Worm (Caenorhabditis elegans) whole organism, midembryonic: ENCODE data around the gene ech-3.

ENCODE experiments used
- T22C8.4 ChIP-seq: fragments of 200-800 bp; sonication (Bioruptor generic); IDR thresholded peaks from 2 replicates; pipeline ENCODE4 v1.3.6; 2022; ENCODE audit warnings: missing genetic modification characterization, missing compliant biosample characterization
- cog-1 ChIP-seq: sonication (generic microtip); optimal IDR thresholded peaks from 2 replicates; lab custom pipeline; 2016; ENCODE audit warnings: missing genetic modification characterization, missing compliant biosample characterization
- flt-1 ChIP-seq: fragments of 200-800 bp; sonication (Bioruptor generic); IDR thresholded peaks from 2 replicates; pipeline ENCODE4 v1.3.6; 2022; ENCODE audit warnings: missing genetic modification characterization, missing compliant biosample characterization
- med-1 ChIP-seq: sonication (generic microtip); optimal IDR thresholded peaks from 2 replicates; lab custom pipeline; 2017; ENCODE audit warnings: missing genetic modification characterization, mild to moderate bottlenecking, missing compliant biosample characterization, antibody characterized with exemption, missing genetic modification reagents; ENCODE audit not compliant: insufficient read depth
- ref-1 ChIP-seq: fragments of 200-800 bp; sonication (Bioruptor generic); conservative IDR thresholded peaks from 2 replicates; pipeline ENCODE4 v1.3.6; 2022; ENCODE audit warnings: missing genetic modification reagents, missing genetic modification characterization, missing compliant biosample characterization
- tab-1 ChIP-seq: fragments of 200-800 bp; sonication (Bioruptor generic); IDR thresholded peaks from 2 replicates; pipeline ENCODE4 v1.3.6; 2022; ENCODE audit warnings: missing genetic modification characterization, missing compliant biosample characterization
- ztf-23 ChIP-seq: fragments of 200-800 bp; sonication (Bioruptor generic); IDR thresholded peaks from 2 replicates; pipeline ENCODE4 v1.3.6; 2022; ENCODE audit warnings: missing genetic modification reagents, missing genetic modification characterization, missing compliant biosample characterization
- ztf-29 ChIP-seq: fragments of 200-800 bp; sonication (Bioruptor generic); IDR thresholded peaks from 2 replicates; pipeline ENCODE4 v1.3.6; 2022; ENCODE audit warnings: missing genetic modification reagents, missing genetic modification characterization, missing compliant biosample characterization

DNA sequence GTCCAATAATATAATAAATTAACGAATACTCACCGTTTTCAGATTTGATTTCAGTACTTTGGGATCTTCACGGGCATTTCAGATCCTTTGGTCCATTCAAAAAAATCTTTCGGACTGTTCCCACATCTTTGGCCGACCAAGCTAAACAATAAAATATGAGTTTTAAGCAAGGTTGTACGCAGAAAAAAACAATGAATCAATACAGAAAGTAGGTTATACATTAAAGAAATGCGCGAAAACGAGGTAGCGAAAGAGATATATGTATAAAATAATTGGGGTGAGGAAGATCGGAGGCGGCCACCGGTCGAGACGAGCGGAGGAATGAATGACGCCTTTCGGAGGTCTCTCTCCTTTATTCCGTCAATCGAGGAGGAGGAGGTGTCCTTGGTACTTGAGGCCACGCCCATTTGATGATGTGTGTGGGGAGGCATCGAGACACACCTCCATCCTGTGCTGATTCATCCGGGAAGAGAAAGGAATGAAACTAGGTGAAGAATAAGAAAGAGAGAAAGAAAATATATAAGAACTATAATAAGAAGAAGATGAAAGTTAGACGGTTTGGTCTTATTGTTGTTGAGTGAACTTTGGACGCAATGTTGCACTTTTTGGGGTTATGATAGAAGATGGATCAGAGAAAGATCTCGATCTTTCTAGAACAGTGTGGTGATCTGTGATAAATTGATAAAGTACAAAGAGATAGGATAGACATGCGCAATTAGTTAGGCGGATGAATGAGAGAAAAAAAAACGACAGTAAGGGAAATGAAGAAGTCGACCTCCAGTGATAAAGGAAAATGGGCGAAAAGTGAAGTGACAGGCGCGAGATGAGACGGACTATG is 18.4 kb downstream of the ech-3 start:
- TF ChIP-seq med-1 (GFP tag; lab: Kevin White, UChicago) (no peak), ztf-23 (GFP tag; lab: Robert Waterston, UW) (no peak), T22C8.4 (GFP tag; lab: Robert Waterston, UW) (no peak), tab-1 (GFP tag; lab: Robert Waterston, UW) (no peak), cog-1 (tag; lab: Kevin White, UChicago) (no peak), ztf-29 (GFP tag; lab: Robert Waterston, UW) (no peak), ref-1 (GFP tag; lab: Robert Waterston, UW) (no peak), flt-1 (GFP tag; lab: Robert Waterston, UW) (no peak)
